Worm (Caenorhabditis elegans) whole organism, L1 larva: Measurements from ENCODE around the gene C15H11.13.

Experiments
- dpl-1 ChIP-seq, 3 experiments: fragments of 150-350 bp in 2 of 3; sonication (generic microtip) in 1 of 3; optimal IDR thresholded peaks; 2 replicates each; lab custom pipeline; 2014 to 2017; ENCODE audit warnings: missing biosample characterization in 3 of 3, missing genetic modification characterization in 3 of 3, missing genetic modification reagents in 3 of 3
- unc-62 ChIP-seq: fragments of 150-350 bp; optimal IDR thresholded peaks from 2 replicates; lab custom pipeline; 2014; ENCODE audit warnings: missing biosample characterization, missing genetic modification reagents, missing genetic modification characterization
- ztf-11 ChIP-seq, 2 experiments: sonication (generic microtip); optimal IDR thresholded peaks; 2 replicates each; lab custom pipeline; 2016 to 2017; ENCODE audit warnings: missing genetic modification characterization in 2 of 2, missing biosample characterization in 1 of 2, missing compliant biosample characterization in 1 of 2
- ztf-4 ChIP-seq: fragments of 150-350 bp; optimal IDR thresholded peaks from 2 replicates; lab custom pipeline; 2014; ENCODE audit warnings: missing biosample characterization, missing genetic modification characterization

DNA sequence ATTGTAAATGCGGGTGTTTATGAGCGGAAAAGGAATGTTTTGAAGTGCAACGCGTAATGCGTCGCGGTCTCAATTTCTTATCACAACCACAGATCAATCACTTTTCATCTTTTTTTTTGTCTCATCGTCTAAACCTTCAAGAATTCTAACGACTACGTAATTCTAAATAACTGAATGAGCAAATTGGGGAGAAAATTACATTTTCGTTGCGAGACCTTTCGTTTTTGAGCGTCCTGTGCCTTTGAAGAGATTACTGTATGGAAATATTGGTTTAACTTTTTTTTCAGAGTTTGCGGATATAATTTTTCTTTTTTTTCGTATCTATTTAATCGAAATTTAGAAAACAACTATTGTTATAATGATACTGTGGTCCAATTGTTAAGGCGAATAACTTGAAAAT lies 44.3 kb upstream of the C15H11.13 start:
- TF ChIP-seq ztf-11 (tag; optimal IDR thresholded peaks at IDR 0.05; lab: Kevin White, UChicago): no peak
- TF ChIP-seq dpl-1 (GFP tag; optimal IDR thresholded peaks at IDR 0.05; lab: Kevin White, UChicago): no peak
- TF ChIP-seq ztf-4: no peak
- TF ChIP-seq unc-62 (GFP tag; lab: Kevin White, UChicago): no peak
